Worm (Caenorhabditis elegans): Measurements from ENCODE around the gene mdt-15.

mdt-15 gene

DNA sequence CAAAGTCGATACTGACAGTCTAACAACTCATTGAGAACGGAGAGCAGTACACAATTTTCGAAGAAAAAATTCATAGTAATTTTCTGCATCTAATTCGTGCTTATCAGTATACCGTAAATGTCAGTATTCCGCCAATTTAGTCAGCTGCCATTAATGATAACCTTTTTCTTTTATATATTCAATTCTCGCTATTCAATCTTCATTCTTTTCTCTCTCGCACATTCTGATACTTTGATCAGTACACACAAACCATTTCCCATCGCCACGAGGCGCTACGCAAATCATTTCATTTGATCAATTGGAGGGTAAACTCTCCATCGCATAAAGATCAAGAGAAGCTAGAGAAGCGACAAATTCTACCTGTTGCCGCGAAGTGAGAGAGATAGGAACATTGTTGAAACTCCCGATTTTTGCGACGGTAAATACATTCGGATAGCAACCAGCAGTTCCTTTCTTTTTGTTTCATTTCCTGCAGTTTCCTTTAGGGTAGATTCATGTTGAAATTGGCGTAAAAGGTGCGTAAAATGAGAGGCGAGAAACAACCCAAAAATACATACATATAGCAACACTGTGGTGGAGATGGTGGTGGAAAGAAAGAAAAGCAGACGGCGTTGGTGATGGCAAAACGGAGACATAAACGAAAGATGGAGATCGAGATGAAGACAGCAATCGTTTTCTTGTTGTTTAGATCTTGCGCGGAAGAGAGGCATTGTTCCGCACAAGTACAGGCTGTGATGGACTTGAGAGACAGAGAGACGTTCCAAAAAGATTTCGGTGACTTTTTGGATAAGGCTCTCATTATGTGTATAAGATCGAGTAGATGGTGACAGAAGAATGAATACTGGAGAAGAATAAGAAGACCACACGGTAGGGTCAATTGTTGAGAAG lies 4.9 kb upstream of the mdt-15 start (continued):
- peak; percentile 30 for TF ChIP-seq mes-2 (tag; optimal IDR thresholded peaks at IDR 0.05; ENCODE audit: poor library complexity, severe bottlenecking)
- peak; percentile 75 for TF ChIP-seq hlh-30 (tag; optimal IDR thresholded peaks at IDR 0.05; ENCODE audit: insufficient read depth)
- peak; percentile 96 for TF ChIP-seq nhr-28 (tag; optimal IDR thresholded peaks at IDR 0.05)
- TF ChIP-seq R02D3.7 (tag; optimal IDR thresholded peaks at IDR 0.05) = no peak
- no peak for TF ChIP-seq nhr-42 (GFP tag; IDR thresholded peaks at IDR 0.05)
- TF ChIP-seq ceh-62 (tag; optimal IDR thresholded peaks at IDR 0.05) = no peak
- peak; percentile 33 for TF ChIP-seq ama-1 (optimal IDR thresholded peaks at IDR 0.05)
- TF ChIP-seq Y5F2A.4 (GFP tag; optimal IDR thresholded peaks at IDR 0.05) = no peak
- TF ChIP-seq zfp-2 (tag; optimal IDR thresholded peaks at IDR 0.05) = no peak
- TF ChIP-seq nhr-6 (tag; optimal IDR thresholded peaks at IDR 0.05) = peak; percentile 67
- TF ChIP-seq mxl-2 (GFP tag; conservative IDR thresholded peaks at IDR 0.05) = no peak
- 0 out of 2 replicates have a peak, but pooled peaks have one; percentile 7 for TF ChIP-seq hmg-1.1 (GFP tag; IDR thresholded peaks at IDR 0.05)
- TF ChIP-seq set-16 (GFP tag; IDR thresholded peaks at IDR 0.05) = no peak
- no peak for TF ChIP-seq ZK546.5 (tag; optimal IDR thresholded peaks at IDR 0.05)
- TF ChIP-seq nhr-237 (tag; optimal IDR thresholded peaks at IDR 0.05) = no peak
- TF ChIP-seq dve-1 (tag; optimal IDR thresholded peaks at IDR 0.05; ENCODE audit: insufficient read depth) = peak; percentile 95

DNA sequence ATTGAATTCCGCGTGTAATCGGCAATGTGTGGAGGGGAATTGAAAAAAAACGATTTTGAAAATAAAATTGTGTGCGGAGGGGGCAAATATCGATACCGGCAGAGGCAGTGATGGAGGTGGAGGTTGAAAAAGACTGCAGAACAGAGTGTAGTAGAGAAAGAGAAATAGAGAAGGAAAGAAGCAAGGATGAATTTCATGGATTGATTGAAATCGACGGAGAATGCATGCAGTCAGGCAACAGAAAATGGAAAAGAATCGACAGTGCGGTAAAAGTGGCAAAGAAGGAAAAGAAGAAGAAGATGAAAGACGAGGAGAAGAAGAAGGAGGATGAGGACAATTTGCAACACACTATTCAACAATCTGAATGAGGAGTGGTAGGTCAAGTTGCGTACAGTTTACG lies 3.3 kb upstream of the mdt-15 start, which contains the start of gene W04D12.1:
TSS of gene W04D12.1 (plus strand) at position 111 of the 400 bp plus-strand sequence.
- TF ChIP-seq unc-62 (GFP tag; optimal IDR thresholded peaks at IDR 0.05 in 1 of 2) (peak in 1 of 2 experiments; percentile 63), unc-62 (tag; optimal IDR thresholded peaks at IDR 0.05) (no peak), Y105C5A.15 (GFP tag; IDR thresholded peaks at IDR 0.05) (no peak), R02D3.7 (tag; optimal IDR thresholded peaks at IDR 0.05) (no peak), hif-1 (tag; optimal IDR thresholded peaks at IDR 0.05) (no peak), vab-7 (GFP tag; IDR thresholded peaks at IDR 0.05) (no peak), unc-39 (tag; optimal IDR thresholded peaks at IDR 0.05) (no peak), snpc-1.2 (GFP tag; IDR thresholded peaks at IDR 0.05) (0 out of 2 replicates have a peak, but pooled peaks have one; percentile 32), Y75B8A.6 (GFP tag; IDR thresholded peaks at IDR 0.05) (no peak), nhr-28 (tag; optimal IDR thresholded peaks at IDR 0.05) (no peak), nhr-111 (GFP tag; optimal IDR thresholded peaks at IDR 0.05) (no peak), ZK337.2 (GFP tag; IDR thresholded peaks at IDR 0.05) (0 out of 2 replicates have a peak, but pooled peaks have one; percentile 15)

DNA sequence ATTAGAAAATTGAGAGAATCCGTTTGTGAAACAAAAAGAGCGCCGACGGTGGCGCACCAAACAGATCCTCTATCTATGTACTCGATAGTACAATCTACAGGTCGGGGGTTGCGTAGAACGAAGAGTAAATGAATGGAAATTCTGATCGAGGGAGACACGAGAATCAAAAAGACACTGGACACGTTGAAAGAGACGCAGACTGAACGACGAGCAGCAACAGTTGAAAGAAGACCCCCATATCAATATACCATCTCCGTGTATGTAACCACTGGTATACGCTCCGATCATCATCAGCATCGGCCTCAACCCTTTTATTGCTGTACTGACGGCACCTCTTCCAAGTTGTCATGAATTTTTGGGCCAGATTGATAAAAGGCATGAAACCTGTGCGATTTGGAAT lies 2.7 kb upstream of the mdt-15 start:
- TF ChIP-seq daf-16 (GFP tag; optimal IDR thresholded peaks at IDR 0.05) (no peak), daf-16 (tag; optimal IDR thresholded peaks at IDR 0.05) (peak; percentile 30), unc-62 (GFP tag; optimal IDR thresholded peaks at IDR 0.05 in 1 of 2) (peak in 1 of 2 experiments; percentile 86), unc-62 (tag; optimal IDR thresholded peaks at IDR 0.05) (no peak), mdl-1 (tag; optimal IDR thresholded peaks at IDR 0.05) (peak in 1 of 2 experiments; percentile 2), pqm-1 (tag; optimal IDR thresholded peaks at IDR 0.05) (no peak), nhr-42 (GFP tag; IDR thresholded peaks at IDR 0.05) (no peak), egl-27 (tag; optimal IDR thresholded peaks at IDR 0.05) (no peak)

DNA sequence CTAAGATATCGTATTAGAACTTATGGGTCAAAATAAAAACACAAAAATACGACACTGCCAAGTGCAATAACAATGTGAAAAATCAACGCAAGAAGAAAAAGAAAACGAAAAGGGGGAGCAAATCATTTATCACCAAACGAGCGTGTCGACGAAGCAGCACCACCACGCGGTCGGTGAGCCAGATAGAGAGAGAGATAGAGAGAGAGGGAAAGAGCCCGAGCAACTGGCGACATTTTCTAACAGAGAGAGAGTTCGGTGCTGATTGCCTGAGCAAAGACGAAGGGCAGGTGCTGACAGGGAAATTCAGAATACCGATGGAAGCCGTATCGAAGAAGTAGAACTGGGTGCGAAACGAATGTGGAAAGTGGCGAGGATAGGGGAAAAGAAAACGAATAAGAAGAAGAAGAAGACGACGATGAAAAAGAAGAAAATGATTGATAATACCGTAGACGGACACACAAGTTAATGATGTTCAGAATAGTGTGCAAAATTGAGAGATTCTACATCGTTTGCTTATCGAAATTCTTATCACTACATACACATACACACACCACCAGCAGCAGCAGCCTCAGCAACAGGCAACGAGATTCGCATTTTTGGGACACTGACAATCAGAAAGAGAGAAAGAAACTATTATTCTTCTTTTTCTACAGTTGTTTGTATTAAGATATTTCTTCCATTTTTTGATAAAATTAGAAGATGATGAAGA lies 1.8 kb upstream of the mdt-15 start:
- TF ChIP-seq unc-62 (GFP tag; optimal IDR thresholded peaks at IDR 0.05 in 1 of 2) (peak in 1 of 2 experiments; percentile 88), unc-62 (tag; optimal IDR thresholded peaks at IDR 0.05) (no peak), daf-16 (GFP tag; optimal IDR thresholded peaks at IDR 0.05) (peak in 1 of 2 experiments; percentile 1), daf-16 (tag; optimal IDR thresholded peaks at IDR 0.05) (peak; percentile 69), mep-1 (tag; optimal IDR thresholded peaks at IDR 0.05) (peak; percentile 27), nhr-11 (tag; optimal IDR thresholded peaks at IDR 0.05) (peak; percentile 25), lsy-2 (tag; optimal IDR thresholded peaks at IDR 0.05) (peak in 1 of 2 experiments; percentile 23), set-16 (GFP tag; IDR thresholded peaks at IDR 0.05) (peak; percentile 50), lin-1 (GFP tag; IDR thresholded peaks at IDR 0.05) (0 out of 2 replicates have a peak, but pooled peaks have one; percentile 44), saeg-2 (GFP tag; IDR thresholded peaks at IDR 0.05) (no peak), aha-1 (tag) (peak; percentile 68), tra-1 (GFP tag; IDR thresholded peaks at IDR 0.05) (peak; percentile 41; the same call in 1 of the 2 replicates), gei-8 (GFP tag; optimal IDR thresholded peaks at IDR 0.05) (no peak), mes-2 (tag; optimal IDR thresholded peaks at IDR 0.05; ENCODE audit: poor library complexity, severe bottlenecking) (peak; percentile 66), dmd-6 (GFP tag; IDR thresholded peaks at IDR 0.05) (peak; percentile 71), ztf-7 (tag; optimal IDR thresholded peaks at IDR 0.05) (peak; percentile 16), nhr-10 (tag; optimal IDR thresholded peaks at IDR 0.05) (no peak), egl-43 (GFP tag; IDR thresholded peaks at IDR 0.05) (no peak)

Measured in whole organism, L4 larva.